Fruit fly (Drosophila melanogaster) whole organism, adult: ENCODE results near the gene BCAS2.
"Not testable (repeated sequence)": the region's sequence is repeated elsewhere in the genome, so short reads cannot be mapped to it uniquely, and the experiment has no call there.

Experiments used
- CG11617 ChIP-seq: fragments of 200-800 bp; sonication (Bioruptor generic); optimal IDR thresholded peaks from 2 replicates; lab custom pipeline; 2017; ENCODE audit warnings: mild to moderate bottlenecking, missing biosample characterization, missing genetic modification reagents, missing genetic modification characterization
- CG12768 ChIP-seq: fragments of 200-800 bp; sonication (Bioruptor generic); optimal IDR thresholded peaks from 2 replicates; lab custom pipeline; 2017; ENCODE audit warnings: missing biosample characterization, missing genetic modification characterization, mild to moderate bottlenecking, moderate library complexity, missing genetic modification reagents
- CG14711 ChIP-seq: fragments of 200-800 bp; sonication (Bioruptor generic); optimal IDR thresholded peaks from 2 replicates; lab custom pipeline; 2018; ENCODE audit warnings: missing biosample characterization, mild to moderate bottlenecking, missing genetic modification characterization, moderate library complexity
- CG1620 ChIP-seq: fragments of 200-800 bp; sonication (Bioruptor generic); optimal IDR thresholded peaks from 2 replicates; lab custom pipeline; 2016; ENCODE audit warnings: missing biosample characterization, missing genetic modification characterization
- CG33017 ChIP-seq: fragments of 200-800 bp; sonication (Bioruptor generic); optimal IDR thresholded peaks from 2 replicates; lab custom pipeline; 2018; ENCODE audit warnings: missing biosample characterization, mild to moderate bottlenecking, missing genetic modification characterization, moderate library complexity
- CG5204 ChIP-seq: fragments of 200-800 bp; sonication (Bioruptor generic); optimal IDR thresholded peaks from 2 replicates; lab custom pipeline; 2016; ENCODE audit warnings: missing biosample characterization, missing genetic modification characterization
- CG7045 ChIP-seq: fragments of 200-800 bp; sonication (Bioruptor generic); optimal IDR thresholded peaks from 2 replicates; lab custom pipeline; 2017; ENCODE audit warnings: missing biosample characterization, mild to moderate bottlenecking, missing genetic modification characterization
- CG7101 ChIP-seq: fragments of 200-800 bp; sonication (Bioruptor generic); optimal IDR thresholded peaks from 2 replicates; lab custom pipeline; 2018; ENCODE audit warnings: missing biosample characterization, mild to moderate bottlenecking, missing genetic modification characterization, moderate library complexity
- Clk ChIP-seq: fragments of 200-800 bp; sonication (Bioruptor generic); optimal IDR thresholded peaks from 2 replicates; lab custom pipeline; 2017; ENCODE audit warnings: missing biosample characterization, missing genetic modification characterization
- Crg-1 ChIP-seq: fragments of 200-800 bp; sonication (Bioruptor generic); optimal IDR thresholded peaks from 2 replicates; lab custom pipeline; 2016; ENCODE audit warnings: missing biosample characterization, missing genetic modification characterization
- Hr96 ChIP-seq: fragments of 200-800 bp; sonication (Bioruptor generic); optimal IDR thresholded peaks from 2 replicates; lab custom pipeline; 2016; ENCODE audit warnings: missing biosample characterization, missing genetic modification characterization
- Mnt ChIP-seq: fragments of 200-800 bp; sonication (Bioruptor generic); optimal IDR thresholded peaks from 2 replicates; lab custom pipeline; 2016; ENCODE audit warnings: missing biosample characterization, mild to moderate bottlenecking, missing genetic modification characterization
- bab1 ChIP-seq: fragments of 200-800 bp; sonication (Bioruptor generic); optimal IDR thresholded peaks from 3 replicates; lab custom pipeline; 2019; ENCODE audit warnings: missing biosample characterization, mild to moderate bottlenecking, missing genetic modification characterization, moderate library complexity
- cic ChIP-seq: fragments of 200-800 bp; sonication (Bioruptor generic); optimal IDR thresholded peaks from 2 replicates; lab custom pipeline; 2017; ENCODE audit warnings: missing biosample characterization, mild to moderate bottlenecking, missing genetic modification characterization, moderate library complexity
- cnc ChIP-seq, 2 experiments: fragments of >200 bp; optimal IDR thresholded peaks; 2 replicates each; lab custom pipeline; 2017
- kay ChIP-seq: fragments of 200-800 bp; sonication (Bioruptor generic); peaks from one replicate; lab custom pipeline; 2016; ENCODE audit warnings: missing biosample characterization, missing genetic modification characterization, borderline replicate concordance
- ovo ChIP-seq: fragments of 200-800 bp; sonication (Bioruptor generic); optimal IDR thresholded peaks from 2 replicates; lab custom pipeline; 2016; ENCODE audit warnings: missing biosample characterization, missing genetic modification characterization
- pad ChIP-seq: fragments of 200-800 bp; sonication (Bioruptor generic); optimal IDR thresholded peaks from 3 replicates; lab custom pipeline; 2017; ENCODE audit warnings: missing biosample characterization, missing genetic modification characterization, mild to moderate bottlenecking, moderate library complexity, missing genetic modification reagents
- tj ChIP-seq: fragments of 200-800 bp; sonication (Bioruptor generic); optimal IDR thresholded peaks from 3 replicates; lab custom pipeline; 2017; ENCODE audit warnings: missing biosample characterization, mild to moderate bottlenecking, missing genetic modification characterization, moderate library complexity
- toe ChIP-seq: fragments of 200-800 bp; sonication (Bioruptor generic); optimal IDR thresholded peaks from 2 replicates; lab custom pipeline; 2016; ENCODE audit warnings: missing biosample characterization, missing genetic modification characterization

Gene BCAS2

dm6 chr3R:27921982-27922672 is at the start of gene BCAS2:
Gene BCAS2, minus strand, starts transcription at chr3R:27922356.
- TF ChIP-seq CG14711 (no peak), toe (GFP tag; lab: Kevin White, UChicago) (no peak), cic (GFP tag; lab: Kevin White, UChicago) (no peak), cnc (optimal IDR thresholded peaks at IDR 0.05; lab: Kevin White, UChicago) (no peak), Mnt (GFP tag; lab: Kevin White, UChicago) (no peak), Crg-1 (GFP tag; lab: Kevin White, UChicago) (no peak), tj (GFP tag; lab: Kevin White, UChicago) (no peak), Clk (no peak), Hr96 (GFP tag; lab: Kevin White, UChicago) (no peak), CG33017 (tag; lab: Kevin White, UChicago) (no peak), ovo (GFP tag; lab: Kevin White, UChicago) (no peak), CG7101 (tag; lab: Kevin White, UChicago) (no peak), CG1620 (no peak), kay (no peak), pad (GFP tag; lab: Kevin White, UChicago) (no peak), CG12768 (GFP tag; lab: Kevin White, UChicago) (no peak), CG7045 (no peak), CG5204 (GFP tag; lab: Kevin White, UChicago) (no peak)

dm6 chr3R:27963119-27963518 is 41.0 kb upstream of the BCAS2 start, which contains the start of the genes CG31131 and CG4849:
Gene CG31131, minus strand, starts transcription at chr3R:27963219.
Gene CG4849, plus strand, starts transcription at chr3R:27963415.
- not testable (repeated sequence) for TF ChIP-seq cic, toe, Mnt (GFP tag; lab: Kevin White, UChicago)

- not testable (repeated sequence) for TF ChIP-seq ovo (GFP tag; lab: Kevin White, UChicago); Mnt (GFP tag; lab: Kevin White, UChicago); CG1620
These were observed 38.3 kb upstream of the BCAS2 start, which contains the start of gene CG31253 for dm6 chr3R:27960473-27960872. Gene CG31253, minus strand, starts transcription at chr3R:27960573.

dm6 chr3R:27959145-27959544 is 37.0 kb upstream of the BCAS2 start, which contains the start of the genes CG42487 and CG4884:
Gene CG42487, minus strand, starts transcription at chr3R:27959245.
Gene CG4884, minus strand, starts transcription at chr3R:27959245.
- TF ChIP-seq CG33017 (tag; lab: Kevin White, UChicago); pad (GFP tag; lab: Kevin White, UChicago); kay: not testable (repeated sequence)

- TF ChIP-seq CG11617 (no peak), CG7045 (no peak), CG14711 (no peak), CG5204 (GFP tag; lab: Kevin White, UChicago) (no peak), Clk (no peak), pad (GFP tag; lab: Kevin White, UChicago) (no peak), toe (GFP tag; lab: Kevin White, UChicago) (no peak), cic (GFP tag; lab: Kevin White, UChicago) (no peak)
These were observed 35.8 kb upstream of the BCAS2 start for dm6 chr3R:27957967-27958366.

dm6 chr3R:27954533-27954932 is 32.4 kb upstream of the BCAS2 start, which contains the start of gene Nep7:
Gene Nep7, plus strand, starts transcription at chr3R:27954917.
- TF ChIP-seq CG5204 (GFP tag; lab: Kevin White, UChicago) (no peak), CG33017 (tag; lab: Kevin White, UChicago) (peak; percentile 30), CG7101 (tag; lab: Kevin White, UChicago) (peak; percentile 26), Crg-1 (GFP tag; lab: Kevin White, UChicago) (no peak), CG12768 (GFP tag; lab: Kevin White, UChicago) (peak; percentile 16), Hr96 (GFP tag; lab: Kevin White, UChicago) (no peak), CG1620 (no peak), cic (GFP tag; lab: Kevin White, UChicago) (peak; percentile 97)

dm6 chr3R:27953890-27954289 is 31.7 kb upstream of the BCAS2 start, which contains the start of gene CG4951:
Gene CG4951, minus strand, starts transcription at chr3R:27954112.
- TF ChIP-seq bab1 (peak; percentile 31), CG7101 (tag; lab: Kevin White, UChicago) (no peak)
